Fruit fly (Drosophila melanogaster): Measurements from ENCODE around the gene CG14252.

dm6 chr3R:26994532-26994931 lies 49.2 kb downstream of the CG14252 start, which contains the start of gene TwdlC:
- TF ChIP-seq pdm3 (GFP tag; optimal IDR thresholded peaks at IDR 0.05) (no peak), achi (GFP tag; optimal IDR thresholded peaks at IDR 0.05) (no peak)

All from whole organism, prepupa.